Worm (Caenorhabditis elegans) whole organism, midembryonic: ENCODE measurements around the gene lgg-3.

Experiments used
- T22C8.4 ChIP-seq: fragments of 200-800 bp; sonication (Bioruptor generic); IDR thresholded peaks from 2 replicates; pipeline ENCODE4 v1.3.6; 2022; ENCODE audit warnings: missing genetic modification characterization, missing compliant biosample characterization
- cog-1 ChIP-seq: sonication (generic microtip); optimal IDR thresholded peaks from 2 replicates; lab custom pipeline; 2016; ENCODE audit warnings: missing genetic modification characterization, missing compliant biosample characterization
- flt-1 ChIP-seq: fragments of 200-800 bp; sonication (Bioruptor generic); IDR thresholded peaks from 2 replicates; pipeline ENCODE4 v1.3.6; 2022; ENCODE audit warnings: missing genetic modification characterization, missing compliant biosample characterization
- klf-2 ChIP-seq: fragments of 200-800 bp; sonication (Bioruptor generic); conservative IDR thresholded peaks from 2 replicates; pipeline ENCODE4 v1.3.6; 2022; ENCODE audit warnings: missing genetic modification reagents, missing genetic modification characterization, missing compliant biosample characterization
- med-1 ChIP-seq: sonication (generic microtip); optimal IDR thresholded peaks from 2 replicates; lab custom pipeline; 2017; ENCODE audit warnings: missing genetic modification characterization, mild to moderate bottlenecking, missing compliant biosample characterization, antibody characterized with exemption, missing genetic modification reagents; ENCODE audit not compliant: insufficient read depth
- ref-1 ChIP-seq: fragments of 200-800 bp; sonication (Bioruptor generic); conservative IDR thresholded peaks from 2 replicates; pipeline ENCODE4 v1.3.6; 2022; ENCODE audit warnings: missing genetic modification reagents, missing genetic modification characterization, missing compliant biosample characterization
- tab-1 ChIP-seq: fragments of 200-800 bp; sonication (Bioruptor generic); IDR thresholded peaks from 2 replicates; pipeline ENCODE4 v1.3.6; 2022; ENCODE audit warnings: missing genetic modification characterization, missing compliant biosample characterization
- ztf-23 ChIP-seq: fragments of 200-800 bp; sonication (Bioruptor generic); IDR thresholded peaks from 2 replicates; pipeline ENCODE4 v1.3.6; 2022; ENCODE audit warnings: missing genetic modification reagents, missing genetic modification characterization, missing compliant biosample characterization
- ztf-29 ChIP-seq: fragments of 200-800 bp; sonication (Bioruptor generic); IDR thresholded peaks from 2 replicates; pipeline ENCODE4 v1.3.6; 2022; ENCODE audit warnings: missing genetic modification reagents, missing genetic modification characterization, missing compliant biosample characterization

Gene lgg-3

ce11 chrIII:5697266-5697665 is 547 bp downstream of the lgg-3 start, which contains the start of gene B0336.7:
TSS of gene B0336.7 (minus strand) at chrIII:5697366.
- TF ChIP-seq ztf-23 (GFP tag; lab: Robert Waterston, UW) (no peak), cog-1 (tag; lab: Kevin White, UChicago) (no peak), tab-1 (GFP tag; lab: Robert Waterston, UW) (no peak), flt-1 (GFP tag; lab: Robert Waterston, UW) (no peak), T22C8.4 (GFP tag; lab: Robert Waterston, UW) (no peak), ref-1 (GFP tag; lab: Robert Waterston, UW) (no peak), ztf-29 (GFP tag; lab: Robert Waterston, UW) (no peak), med-1 (GFP tag; lab: Kevin White, UChicago) (no peak), klf-2 (no peak)

ce11 chrIII:5693736-5694135 is 4.1 kb downstream of the lgg-3 start, which contains the start of gene B0336.13:
TSS of gene B0336.13 (plus strand) at chrIII:5694036.
- TF ChIP-seq med-1 (GFP tag; lab: Kevin White, UChicago) (no peak), tab-1 (GFP tag; lab: Robert Waterston, UW) (no peak), flt-1 (GFP tag; lab: Robert Waterston, UW) (no peak), ztf-23 (GFP tag; lab: Robert Waterston, UW) (no peak), T22C8.4 (GFP tag; lab: Robert Waterston, UW) (no peak), klf-2 (no peak), ztf-29 (GFP tag; lab: Robert Waterston, UW) (no peak), cog-1 (tag; lab: Kevin White, UChicago) (no peak), ref-1 (GFP tag; lab: Robert Waterston, UW) (no peak)

- TF ChIP-seq flt-1 (GFP tag; lab: Robert Waterston, UW) (no peak), klf-2 (no peak), ztf-23 (GFP tag; lab: Robert Waterston, UW) (no peak), ref-1 (GFP tag; lab: Robert Waterston, UW) (no peak), T22C8.4 (GFP tag; lab: Robert Waterston, UW) (no peak), med-1 (GFP tag; lab: Kevin White, UChicago) (no peak), cog-1 (tag; lab: Kevin White, UChicago) (no peak), ztf-29 (GFP tag; lab: Robert Waterston, UW) (no peak), tab-1 (GFP tag; lab: Robert Waterston, UW) (no peak)
Observed at ce11 chrIII:5692690-5693089, 5.1 kb downstream of the lgg-3 start, which contains the start of the genes abi-1 and arle-14. TSS of gene abi-1 (minus strand) at chrIII:5692740. TSS of gene arle-14 (plus strand) at chrIII:5692906.

- TF ChIP-seq tab-1 (GFP tag; lab: Robert Waterston, UW) (no peak), ztf-29 (GFP tag; lab: Robert Waterston, UW) (no peak), med-1 (GFP tag; lab: Kevin White, UChicago) (no peak), ref-1 (GFP tag; lab: Robert Waterston, UW) (no peak), cog-1 (tag; lab: Kevin White, UChicago) (no peak), flt-1 (GFP tag; lab: Robert Waterston, UW) (no peak), ztf-23 (GFP tag; lab: Robert Waterston, UW) (no peak), klf-2 (no peak), T22C8.4 (GFP tag; lab: Robert Waterston, UW) (no peak)
Observed at ce11 chrIII:5691826-5692225, 6.0 kb downstream of the lgg-3 start.

- TF ChIP-seq med-1 (GFP tag; lab: Kevin White, UChicago), result no peak
- TF ChIP-seq cog-1 (tag; lab: Kevin White, UChicago), result no peak
- no peak for TF ChIP-seq T22C8.4 (GFP tag; lab: Robert Waterston, UW)
- TF ChIP-seq flt-1 (GFP tag; lab: Robert Waterston, UW), result no peak
- no peak for TF ChIP-seq tab-1 (GFP tag; lab: Robert Waterston, UW)
- no peak for TF ChIP-seq ref-1 (GFP tag; lab: Robert Waterston, UW)
- no peak for TF ChIP-seq ztf-23 (GFP tag; lab: Robert Waterston, UW)
- TF ChIP-seq ztf-29 (GFP tag; lab: Robert Waterston, UW), result no peak
- TF ChIP-seq klf-2, result no peak
Observed at ce11 chrIII:5688246-5688645, 9.6 kb downstream of the lgg-3 start.

- TF ChIP-seq T22C8.4 (GFP tag; lab: Robert Waterston, UW), result no peak
- no peak for TF ChIP-seq ztf-23 (GFP tag; lab: Robert Waterston, UW)
- no peak for TF ChIP-seq ref-1 (GFP tag; lab: Robert Waterston, UW)
- TF ChIP-seq ztf-29 (GFP tag; lab: Robert Waterston, UW), result no peak
- TF ChIP-seq klf-2, result no peak
- no peak for TF ChIP-seq tab-1 (GFP tag; lab: Robert Waterston, UW)
- TF ChIP-seq med-1 (GFP tag; lab: Kevin White, UChicago), result no peak
Observed at ce11 chrIII:5683998-5684397, 13.8 kb downstream of the lgg-3 start, which contains the start of gene rcan-1. TSS of gene rcan-1 (minus strand) at chrIII:5684098.

- TF ChIP-seq ref-1 (GFP tag; lab: Robert Waterston, UW) (no peak), klf-2 (no peak), T22C8.4 (GFP tag; lab: Robert Waterston, UW) (no peak), tab-1 (GFP tag; lab: Robert Waterston, UW) (no peak), cog-1 (tag; lab: Kevin White, UChicago) (no peak), flt-1 (GFP tag; lab: Robert Waterston, UW) (no peak), ztf-23 (GFP tag; lab: Robert Waterston, UW) (no peak), ztf-29 (GFP tag; lab: Robert Waterston, UW) (no peak), med-1 (GFP tag; lab: Kevin White, UChicago) (no peak)
Observed at ce11 chrIII:5680141-5680540, 17.7 kb downstream of the lgg-3 start, which contains the start of gene pst-2. TSS of gene pst-2 (plus strand) at chrIII:5680433.

- TF ChIP-seq ref-1 (GFP tag; lab: Robert Waterston, UW), result no peak
- no peak for TF ChIP-seq ztf-29 (GFP tag; lab: Robert Waterston, UW)
- peak; percentile 57; the same call in 1 of the 2 replicates for TF ChIP-seq T22C8.4 (GFP tag; lab: Robert Waterston, UW)
- TF ChIP-seq ztf-23 (GFP tag; lab: Robert Waterston, UW), result peak; percentile 92
- 0 out of 2 replicates have a peak, but pooled peaks have one; percentile 42 for TF ChIP-seq klf-2
- TF ChIP-seq cog-1 (tag; lab: Kevin White, UChicago), result peak; percentile 97
- peak; percentile 71; the same call in 1 of the 2 replicates for TF ChIP-seq tab-1 (GFP tag; lab: Robert Waterston, UW)
- TF ChIP-seq med-1 (GFP tag; lab: Kevin White, UChicago), result peak; percentile 45
- peak; percentile 87 for TF ChIP-seq flt-1 (GFP tag; lab: Robert Waterston, UW)
Observed at ce11 chrIII:5678935-5679334, 18.9 kb downstream of the lgg-3 start, which contains the start of the genes ska-3 and rps-12. TSS of gene ska-3 (minus strand) at chrIII:5679005. TSS of gene rps-12 (plus strand) at chrIII:5679298.
